Fruit fly (Drosophila melanogaster) whole organism, embryonic: ENCODE results near the gene CG31898.

Experiments used
- Ada2b ChIP-seq: fragments of 200-800 bp; sonication (Bioruptor generic); IDR thresholded peaks from 2 replicates; pipeline ENCODE4 v1.3.6; 2022; ENCODE audit warnings: missing biosample characterization, missing genetic modification characterization
- Bgb ChIP-seq: fragments of 200-800 bp; sonication (Bioruptor generic); IDR thresholded peaks from 2 replicates; pipeline ENCODE4 v1.3.6; 2022; ENCODE audit warnings: missing biosample characterization, missing genetic modification characterization; ENCODE audit not compliant: partially characterized antibody
- CG11398 ChIP-seq: fragments of 200-800 bp; sonication (Bioruptor generic); optimal IDR thresholded peaks from 2 replicates; lab custom pipeline; 2016; ENCODE audit warnings: missing biosample characterization, missing genetic modification characterization
- CG11696 ChIP-seq: fragments of 200-800 bp; sonication (Bioruptor generic); IDR thresholded peaks from 2 replicates; pipeline ENCODE4 v1.3.6; 2022; ENCODE audit warnings: missing biosample characterization, missing genetic modification characterization
- CG12104 ChIP-seq: fragments of 200-800 bp; sonication (Bioruptor generic); optimal IDR thresholded peaks from 3 replicates; lab custom pipeline; 2016; ENCODE audit warnings: missing biosample characterization, missing genetic modification characterization
- CG12659 ChIP-seq: fragments of 200-800 bp; sonication (Bioruptor generic); optimal IDR thresholded peaks from 3 replicates; lab custom pipeline; 2017; ENCODE audit warnings: mild to moderate bottlenecking, missing biosample characterization, missing genetic modification reagents, missing genetic modification characterization
- CG14965 ChIP-seq: fragments of 200-800 bp; sonication (Bioruptor generic); optimal IDR thresholded peaks from 2 replicates; lab custom pipeline; 2016; ENCODE audit warnings: missing biosample characterization, missing genetic modification characterization, borderline replicate concordance
- CG15073 ChIP-seq: fragments of 200-800 bp; sonication (Bioruptor generic); optimal IDR thresholded peaks from 2 replicates; lab custom pipeline; 2016; ENCODE audit warnings: missing biosample characterization, missing genetic modification characterization
- CG1529 ChIP-seq: fragments of 200-800 bp; sonication (Bioruptor generic); optimal IDR thresholded peaks from 3 replicates; lab custom pipeline; 2018; ENCODE audit warnings: missing biosample characterization, missing genetic modification characterization
- CG15514 ChIP-seq: fragments of 200-800 bp; sonication (Bioruptor generic); optimal IDR thresholded peaks from 3 replicates; lab custom pipeline; 2017; ENCODE audit warnings: missing biosample characterization, missing genetic modification characterization, mild to moderate bottlenecking, moderate library complexity, missing genetic modification reagents
- CG16813 ChIP-seq: fragments of 200-800 bp; sonication (Bioruptor generic); IDR thresholded peaks from 3 replicates; pipeline ENCODE4 v1.3.6; 2022; ENCODE audit warnings: missing biosample characterization, missing genetic modification characterization; ENCODE audit not compliant: partially characterized antibody
- CG18011 ChIP-seq: fragments of 200-800 bp; sonication (Bioruptor generic); optimal IDR thresholded peaks from 2 replicates; lab custom pipeline; 2017; ENCODE audit warnings: missing biosample characterization, missing genetic modification characterization, mild to moderate bottlenecking, moderate library complexity, missing genotype
- CG2120 ChIP-seq: fragments of 200-800 bp; sonication (Bioruptor generic); optimal IDR thresholded peaks from 3 replicates; lab custom pipeline; 2016; ENCODE audit warnings: missing biosample characterization, missing genetic modification characterization
- CG2199 ChIP-seq: fragments of 200-800 bp; sonication (Bioruptor generic); IDR thresholded peaks from 3 replicates; pipeline ENCODE4 v1.3.6; 2022; ENCODE audit warnings: missing biosample characterization, missing genetic modification characterization
- CG2202 ChIP-seq: fragments of 200-800 bp; sonication (Bioruptor generic); optimal IDR thresholded peaks from 2 replicates; lab custom pipeline; 2018; ENCODE audit warnings: missing biosample characterization, mild to moderate bottlenecking, missing genetic modification characterization
- CG2712 ChIP-seq: fragments of 200-800 bp; optimal IDR thresholded peaks from 3 replicates; lab custom pipeline; 2019; ENCODE audit warnings: missing biosample characterization, mild to moderate bottlenecking, missing genetic modification characterization, moderate library complexity
- CG30020 ChIP-seq: fragments of 200-800 bp; optimal IDR thresholded peaks from 2 replicates; lab custom pipeline; 2019; ENCODE audit warnings: missing biosample characterization, mild to moderate bottlenecking, missing genetic modification characterization, moderate library complexity
- CG34376 ChIP-seq: fragments of 200-800 bp; sonication (Bioruptor generic); optimal IDR thresholded peaks from 2 replicates; lab custom pipeline; 2018; ENCODE audit warnings: missing biosample characterization, mild to moderate bottlenecking, missing genetic modification characterization
- CG4328 ChIP-seq: fragments of 200-800 bp; sonication (Bioruptor generic); optimal IDR thresholded peaks from 3 replicates; lab custom pipeline; 2017; ENCODE audit warnings: missing biosample characterization, missing genetic modification reagents, missing genetic modification characterization
- CG4360 ChIP-seq: fragments of 200-800 bp; sonication (Bioruptor generic); IDR thresholded peaks from 2 replicates; pipeline ENCODE4 v1.3.6; 2022; ENCODE audit warnings: missing biosample characterization, missing genetic modification characterization
- CG4424 ChIP-seq: fragments of 200-800 bp; sonication (Bioruptor generic); optimal IDR thresholded peaks from 3 replicates; lab custom pipeline; 2016; ENCODE audit warnings: missing biosample characterization, missing genetic modification characterization
- CG7372 ChIP-seq: fragments of 200-800 bp; sonication (Bioruptor generic); IDR thresholded peaks from 2 replicates; pipeline ENCODE4 v1.3.6; 2022; ENCODE audit warnings: missing biosample characterization, missing genetic modification characterization
- CG7786 ChIP-seq: fragments of 200-800 bp; sonication (Bioruptor generic); optimal IDR thresholded peaks from 2 replicates; lab custom pipeline; 2016; ENCODE audit warnings: missing biosample characterization, missing genetic modification characterization
- CG9215 ChIP-seq: fragments of 200-800 bp; sonication (Bioruptor generic); IDR thresholded peaks from 2 replicates; pipeline ENCODE4 v1.3.6; 2022; ENCODE audit warnings: missing biosample characterization, missing genetic modification characterization
- D19A ChIP-seq: fragments of 200-800 bp; optimal IDR thresholded peaks from 3 replicates; lab custom pipeline; 2019; ENCODE audit warnings: missing biosample characterization, mild to moderate bottlenecking, missing genetic modification characterization, moderate library complexity
- Dip3 ChIP-seq: fragments of 200-800 bp; sonication (Bioruptor generic); optimal IDR thresholded peaks from 3 replicates; lab custom pipeline; 2016; ENCODE audit warnings: missing biosample characterization, missing genetic modification characterization
- H15 ChIP-seq: fragments of 200-800 bp; sonication (Bioruptor generic); IDR thresholded peaks from 3 replicates; pipeline ENCODE4 v1.3.6; 2022; ENCODE audit warnings: missing biosample characterization, missing genetic modification characterization
- HmgD ChIP-seq: fragments of 200-800 bp; sonication (Bioruptor generic); optimal IDR thresholded peaks from 3 replicates; lab custom pipeline; 2016; ENCODE audit warnings: missing biosample characterization, missing genetic modification characterization
- Hmr ChIP-seq: fragments of 200-800 bp; sonication (Bioruptor generic); optimal IDR thresholded peaks from 3 replicates; lab custom pipeline; 2017; ENCODE audit warnings: mild to moderate bottlenecking, missing biosample characterization, missing genetic modification reagents, missing genetic modification characterization
- Hr78 ChIP-seq, 2 experiments: fragments of 200-800 bp in 1 of 2; fragments of >200 bp in 1 of 2; sonication (Bioruptor generic) in 1 of 2; optimal IDR thresholded peaks; 2 replicates each; lab custom pipeline; 2017 to 2019; ENCODE audit warnings: missing biosample characterization in 2 of 2, missing genetic modification characterization in 2 of 2, mild to moderate bottlenecking in 1 of 2, moderate library complexity in 1 of 2
- Jarid2 ChIP-seq: fragments of 200-800 bp; sonication (Bioruptor generic); optimal IDR thresholded peaks from 3 replicates; lab custom pipeline; 2017; ENCODE audit warnings: mild to moderate bottlenecking, missing biosample characterization, missing genetic modification reagents, missing genetic modification characterization
- NFAT ChIP-seq: fragments of 200-800 bp; sonication (Bioruptor generic); IDR thresholded peaks from 2 replicates; pipeline ENCODE4 v1.3.6; 2022; ENCODE audit warnings: missing biosample characterization, missing genetic modification characterization
- NfI ChIP-seq: fragments of 200-800 bp; sonication (Bioruptor generic); optimal IDR thresholded peaks from 3 replicates; lab custom pipeline; 2018; ENCODE audit warnings: missing biosample characterization, mild to moderate bottlenecking, missing genetic modification characterization, moderate library complexity
- Ptx1 ChIP-seq: fragments of 200-800 bp; sonication (Bioruptor generic); IDR thresholded peaks from 2 replicates; pipeline ENCODE4 v1.3.6; 2022; ENCODE audit warnings: missing biosample characterization, missing genetic modification characterization
- Rfx ChIP-seq: fragments of 200-800 bp; sonication (Bioruptor generic); IDR thresholded peaks from 2 replicates; pipeline ENCODE4 v1.3.6; 2022; ENCODE audit warnings: missing biosample characterization, missing genetic modification characterization
- Sox102F ChIP-seq: fragments of 200-800 bp; sonication (Bioruptor generic); optimal IDR thresholded peaks from 2 replicates; lab custom pipeline; 2018; ENCODE audit warnings: missing biosample characterization, mild to moderate bottlenecking, missing genetic modification characterization, moderate library complexity
- Tbp ChIP-seq: fragments of >200 bp; optimal IDR thresholded peaks from 2 replicates; lab custom pipeline; 2018; ENCODE audit warnings: missing biosample characterization, missing genetic modification characterization
- al ChIP-seq: fragments of 200-800 bp; sonication (Bioruptor generic); IDR thresholded peaks from 2 replicates; pipeline ENCODE4 v1.3.6; 2022; ENCODE audit warnings: missing biosample characterization, missing genetic modification characterization
- aop ChIP-seq: fragments of 200-800 bp; sonication (Bioruptor generic); IDR thresholded peaks from 2 replicates; pipeline ENCODE4 v1.3.6; 2022; ENCODE audit warnings: missing biosample characterization, missing genetic modification characterization
- cg ChIP-seq: fragments of 200-800 bp; sonication (Bioruptor generic); optimal IDR thresholded peaks from 3 replicates; lab custom pipeline; 2019; ENCODE audit warnings: missing biosample characterization, mild to moderate bottlenecking, missing genetic modification characterization, moderate library complexity
- chif ChIP-seq, 2 experiments: fragments of 200-800 bp; sonication (Bioruptor generic); optimal IDR thresholded peaks; 3 replicates each; lab custom pipeline; 2016; ENCODE audit warnings: missing biosample characterization in 2 of 2, missing genetic modification characterization in 2 of 2
- dpn ChIP-seq, 2 experiments: fragments of 200-800 bp; sonication (Bioruptor generic); optimal IDR thresholded peaks; 3 replicates each; lab custom pipeline; 2016; ENCODE audit warnings: missing biosample characterization in 2 of 2, missing genetic modification characterization in 2 of 2
- emc ChIP-seq: fragments of 200-800 bp; sonication (Bioruptor generic); optimal IDR thresholded peaks from 2 replicates; lab custom pipeline; 2016; ENCODE audit warnings: missing biosample characterization, missing genetic modification characterization
- ewg ChIP-seq: fragments of 200-800 bp; sonication (Bioruptor generic); optimal IDR thresholded peaks from 3 replicates; lab custom pipeline; 2017; ENCODE audit warnings: mild to moderate bottlenecking, missing biosample characterization, missing genetic modification reagents, missing genetic modification characterization
- gce ChIP-seq: fragments of 200-800 bp; sonication (Bioruptor generic); IDR thresholded peaks from 3 replicates; pipeline ENCODE4 v1.3.6; 2022; ENCODE audit warnings: missing biosample characterization, missing genetic modification characterization
- gcm2 ChIP-seq: fragments of 200-800 bp; sonication (Bioruptor generic); optimal IDR thresholded peaks from 2 replicates; lab custom pipeline; 2016; ENCODE audit warnings: missing biosample characterization, missing genetic modification characterization
- knrl ChIP-seq: fragments of 200-800 bp; sonication (Bioruptor generic); IDR thresholded peaks from 3 replicates; pipeline ENCODE4 v1.3.6; 2022; ENCODE audit warnings: missing biosample characterization, missing genetic modification characterization; ENCODE audit not compliant: partially characterized antibody
- pb ChIP-seq: fragments of 200-800 bp; sonication (Bioruptor generic); optimal IDR thresholded peaks from 3 replicates; lab custom pipeline; 2016; ENCODE audit warnings: missing biosample characterization, missing genetic modification characterization
- pum ChIP-seq: fragments of 200-800 bp; sonication (Bioruptor generic); optimal IDR thresholded peaks from 2 replicates; lab custom pipeline; 2016; ENCODE audit warnings: missing biosample characterization, missing genetic modification characterization
- scrt ChIP-seq: fragments of 200-800 bp; sonication (Bioruptor generic); optimal IDR thresholded peaks from 2 replicates; lab custom pipeline; 2018; ENCODE audit warnings: missing biosample characterization, mild to moderate bottlenecking, missing genetic modification characterization, moderate library complexity

The CG31898 gene

dm6 chr2L:8382646-8383045 lies 17.6 kb upstream of the CG31898 start, which contains the start of the genes CG13392 and Rcd4 (continued):
- TF ChIP-seq NfI (GFP tag; lab: Kevin White, UChicago), result peak; percentile 72
- no peak for TF ChIP-seq gce (GFP tag; lab: Robert Waterston, UW)
- peak; percentile 91 for TF ChIP-seq CG4424 (GFP tag; lab: Kevin White, UChicago)
- TF ChIP-seq pum (GFP tag; lab: Kevin White, UChicago), result peak; percentile 61
- no peak for TF ChIP-seq CG15073 (GFP tag; lab: Kevin White, UChicago)
- no peak for TF ChIP-seq CG12104
- peak; percentile 88 for TF ChIP-seq CG7786 (GFP tag; lab: Kevin White, UChicago)
- TF ChIP-seq NFAT (GFP tag; lab: Robert Waterston, UW), result peak; percentile 82
- TF ChIP-seq cg (GFP tag; lab: Kevin White, UChicago), result no peak
- TF ChIP-seq dpn (GFP tag; optimal IDR thresholded peaks at IDR 0.05; lab: Kevin White, UChicago), result peak; percentile 70 to 82
- TF ChIP-seq CG16813 (GFP tag; lab: Robert Waterston, UW), result peak; percentile 57
- TF ChIP-seq Dip3 (GFP tag; lab: Kevin White, UChicago), result peak; percentile 79
- TF ChIP-seq Ada2b (GFP tag; lab: Robert Waterston, UW), result peak; percentile 38
- peak; percentile 41 for TF ChIP-seq scrt (GFP tag; lab: Kevin White, UChicago)
- TF ChIP-seq CG30020 (tag; lab: Kevin White, UChicago), result peak; percentile 12
- TF ChIP-seq CG14965 (GFP tag; lab: Kevin White, UChicago), result no peak
- TF ChIP-seq pb (GFP tag; lab: Kevin White, UChicago), result peak; percentile 63
- peak; percentile 63 for TF ChIP-seq HmgD (GFP tag; lab: Kevin White, UChicago)
- TF ChIP-seq H15 (GFP tag; lab: Robert Waterston, UW), result peak; percentile 56; the same call in 1 of the 3 replicates
- TF ChIP-seq Bgb (GFP tag; lab: Robert Waterston, UW), result peak; percentile 72
- no peak for TF ChIP-seq Jarid2 (GFP tag; lab: Kevin White, UChicago)
- TF ChIP-seq Ptx1 (GFP tag; lab: Robert Waterston, UW), result peak; percentile 62
- peak; percentile 20 for TF ChIP-seq ewg (GFP tag; lab: Kevin White, UChicago)
- TF ChIP-seq CG11398, result peak; percentile 65
- TF ChIP-seq CG34376 (GFP tag; lab: Kevin White, UChicago), result peak; percentile 66
- peak; percentile 78 for TF ChIP-seq Hmr (GFP tag; lab: Kevin White, UChicago)
- no peak for TF ChIP-seq CG2199 (GFP tag; lab: Robert Waterston, UW)
- peak; percentile 44; the same call in 1 of the 2 replicates for TF ChIP-seq CG9215 (GFP tag; lab: Robert Waterston, UW)
- peak; percentile 16 for TF ChIP-seq Sox102F (GFP tag; lab: Kevin White, UChicago)
- peak; percentile 55 for TF ChIP-seq emc
- no peak for TF ChIP-seq aop (GFP tag; lab: Robert Waterston, UW)
- TF ChIP-seq CG4328 (GFP tag; lab: Kevin White, UChicago), result peak; percentile 35
- peak; percentile 88 for TF ChIP-seq CG2120 (GFP tag; lab: Kevin White, UChicago)
- TF ChIP-seq CG7372 (GFP tag; lab: Robert Waterston, UW), result 0 out of 2 replicates have a peak, but pooled peaks have one; percentile 12

dm6 chr2L:8384108-8384601 lies 16.1 kb upstream of the CG31898 start, which contains the start of the genes Dad1 and CG13384:
Gene Dad1 (minus strand): TSS chr2L:8384137.
Gene CG13384 (plus strand): TSS chr2L:8384455.
- TF ChIP-seq Rfx (GFP tag; lab: Robert Waterston, UW) (peak; percentile 95), gcm2 (GFP tag; lab: Kevin White, UChicago) (no peak), Hr78 (GFP tag; optimal IDR thresholded peaks at IDR 0.05; lab: Kevin White, UChicago) (peak in 1 of 2 experiments; percentile 37), Tbp (no peak), CG2202 (tag; lab: Kevin White, UChicago) (peak; percentile 81), CG11696 (GFP tag; lab: Robert Waterston, UW) (peak; percentile 65), CG2712 (peak; percentile 97), CG4360 (GFP tag; lab: Robert Waterston, UW) (0 out of 2 replicates have a peak, but pooled peaks have one; percentile 42), CG12659 (GFP tag; lab: Kevin White, UChicago) (peak; percentile 97), knrl (GFP tag; lab: Robert Waterston, UW) (peak; percentile 62), CG15514 (GFP tag; lab: Kevin White, UChicago) (peak; percentile 89), D19A (tag; lab: Kevin White, UChicago) (peak; percentile 81), CG18011 (peak; percentile 78), chif (GFP tag; optimal IDR thresholded peaks at IDR 0.05; lab: Kevin White, UChicago) (peak; percentile 46 to 74), CG1529 (GFP tag; lab: Kevin White, UChicago) (peak; percentile 81), al (GFP tag; lab: Robert Waterston, UW) (peak; percentile 95)
